Fruit fly (Drosophila melanogaster) whole organism, prepupa: ENCODE results near the gene CG31689.

Experiments
- Blimp-1 ChIP-seq: fragments of 200-800 bp; sonication (Bioruptor generic); optimal IDR thresholded peaks from 3 replicates; lab custom pipeline; 2017; ENCODE audit warnings: missing biosample characterization, missing genetic modification characterization, mild to moderate bottlenecking, moderate library complexity, missing genetic modification reagents
- CG10669 ChIP-seq: fragments of 200-800 bp; sonication (Bioruptor generic); optimal IDR thresholded peaks from 3 replicates; lab custom pipeline; 2018; ENCODE audit warnings: missing biosample characterization, mild to moderate bottlenecking, missing genetic modification characterization, moderate library complexity
- CG11294 ChIP-seq: fragments of 200-800 bp; sonication (Bioruptor generic); IDR thresholded peaks from 2 replicates; pipeline ENCODE4 v1.3.6; 2022; ENCODE audit warnings: missing biosample characterization, missing genetic modification characterization
- CG11902 ChIP-seq: fragments of 200-800 bp; sonication (Bioruptor generic); optimal IDR thresholded peaks from 3 replicates; lab custom pipeline; 2016; ENCODE audit warnings: missing biosample characterization, missing genetic modification characterization
- CG16779 ChIP-seq: fragments of 200-800 bp; sonication (Bioruptor generic); optimal IDR thresholded peaks from 3 replicates; lab custom pipeline; 2017; ENCODE audit warnings: missing biosample characterization, mild to moderate bottlenecking, missing genetic modification characterization
- CG3032 ChIP-seq: fragments of 200-800 bp; optimal IDR thresholded peaks from 2 replicates; lab custom pipeline; 2019; ENCODE audit warnings: missing biosample characterization, mild to moderate bottlenecking, missing genetic modification characterization, moderate library complexity
- CG31627 ChIP-seq: fragments of 200-800 bp; sonication (Bioruptor generic); optimal IDR thresholded peaks from 3 replicates; lab custom pipeline; 2016; ENCODE audit warnings: missing biosample characterization, missing genetic modification characterization
- CG32006 ChIP-seq: fragments of 200-800 bp; sonication (Bioruptor generic); optimal IDR thresholded peaks from 3 replicates; lab custom pipeline; 2017; ENCODE audit warnings: missing biosample characterization, mild to moderate bottlenecking, missing genetic modification characterization
- CG3919 ChIP-seq: fragments of 200-800 bp; sonication (Bioruptor generic); optimal IDR thresholded peaks from 3 replicates; lab custom pipeline; 2016; ENCODE audit warnings: missing biosample characterization, missing genetic modification characterization
- CG6163 ChIP-seq: fragments of 200-800 bp; sonication (Bioruptor generic); IDR thresholded peaks from 3 replicates; pipeline ENCODE4 v1.3.6; 2022; ENCODE audit warnings: missing biosample characterization, missing genetic modification characterization
- CG6854 ChIP-seq: fragments of 200-800 bp; sonication (Bioruptor generic); optimal IDR thresholded peaks from 2 replicates; lab custom pipeline; 2017; ENCODE audit warnings: missing biosample characterization, mild to moderate bottlenecking, missing genetic modification characterization
- CG7368 ChIP-seq: fragments of 200-800 bp; sonication (Bioruptor generic); optimal IDR thresholded peaks from 3 replicates; lab custom pipeline; 2016; ENCODE audit warnings: missing biosample characterization, missing genetic modification characterization
- CG8119 ChIP-seq: fragments of 200-800 bp; sonication (Bioruptor generic); IDR thresholded peaks from 3 replicates; pipeline ENCODE4 v1.3.6; 2022; ENCODE audit warnings: missing biosample characterization, missing genetic modification characterization
- CG8319 ChIP-seq: fragments of 200-800 bp; sonication (Bioruptor generic); optimal IDR thresholded peaks from 3 replicates; lab custom pipeline; 2016; ENCODE audit warnings: missing biosample characterization, missing genetic modification characterization
- CG8632 ChIP-seq: fragments of 200-800 bp; sonication (Bioruptor generic); optimal IDR thresholded peaks from 3 replicates; lab custom pipeline; 2016; ENCODE audit warnings: missing biosample characterization, missing genetic modification characterization
- CG9139 ChIP-seq: fragments of 200-800 bp; sonication (Bioruptor generic); optimal IDR thresholded peaks from 3 replicates; lab custom pipeline; 2017; ENCODE audit warnings: missing biosample characterization, mild to moderate bottlenecking, missing genetic modification characterization
- Eip78C ChIP-seq: fragments of 200-800 bp; sonication (Bioruptor generic); peaks from one replicate; lab custom pipeline; 2016; ENCODE audit warnings: missing biosample characterization, missing genetic modification characterization
- Eip93F ChIP-seq: fragments of 200-800 bp; sonication (Bioruptor generic); optimal IDR thresholded peaks from 2 replicates; lab custom pipeline; 2016; ENCODE audit warnings: missing biosample characterization, mild to moderate bottlenecking, missing genetic modification characterization
- Hr39 ChIP-seq: fragments of 200-800 bp; sonication (Bioruptor generic); optimal IDR thresholded peaks from 2 replicates; lab custom pipeline; 2016; ENCODE audit warnings: missing biosample characterization, missing genetic modification characterization
- Hr4 ChIP-seq: fragments of 200-800 bp; sonication (Bioruptor generic); optimal IDR thresholded peaks from 3 replicates; lab custom pipeline; 2016; ENCODE audit warnings: missing biosample characterization, missing genetic modification characterization
- Met ChIP-seq: fragments of 200-800 bp; sonication (Bioruptor generic); optimal IDR thresholded peaks from 3 replicates; lab custom pipeline; 2016; ENCODE audit warnings: missing biosample characterization, missing genetic modification characterization
- OdsH ChIP-seq: fragments of 200-800 bp; sonication (Bioruptor generic); optimal IDR thresholded peaks from 3 replicates; lab custom pipeline; 2016; ENCODE audit warnings: missing biosample characterization, missing genetic modification characterization
- Smox ChIP-seq: fragments of 200-800 bp; sonication (Bioruptor generic); optimal IDR thresholded peaks from 3 replicates; lab custom pipeline; 2016; ENCODE audit warnings: missing biosample characterization, missing genetic modification characterization
- Sox102F ChIP-seq: fragments of 200-800 bp; sonication (Bioruptor generic); optimal IDR thresholded peaks from 2 replicates; lab custom pipeline; 2016; ENCODE audit warnings: missing biosample characterization, mild to moderate bottlenecking, missing genetic modification characterization
- Sox14 ChIP-seq: fragments of 200-800 bp; sonication (Bioruptor generic); optimal IDR thresholded peaks from 3 replicates; lab custom pipeline; 2016; ENCODE audit warnings: missing biosample characterization, missing genetic modification characterization
- Sox15 ChIP-seq: fragments of 200-800 bp; sonication (Bioruptor generic); optimal IDR thresholded peaks from 3 replicates; lab custom pipeline; 2016; ENCODE audit warnings: missing biosample characterization, missing genetic modification characterization
- dac ChIP-seq: fragments of 200-800 bp; sonication (Bioruptor generic); optimal IDR thresholded peaks from 2 replicates; lab custom pipeline; 2017; ENCODE audit warnings: missing biosample characterization, mild to moderate bottlenecking, missing genetic modification characterization
- dsx ChIP-seq: fragments of 200-800 bp; optimal IDR thresholded peaks from 3 replicates; lab custom pipeline; 2019; ENCODE audit warnings: missing biosample characterization, mild to moderate bottlenecking, missing genetic modification characterization, moderate library complexity; ENCODE audit not compliant: poor library complexity, severe bottlenecking
- eg ChIP-seq: fragments of 200-800 bp; sonication (Bioruptor generic); IDR thresholded peaks from 3 replicates; pipeline ENCODE4 v1.3.6; 2022; ENCODE audit warnings: missing biosample characterization, missing genetic modification characterization
- esn ChIP-seq: fragments of 200-800 bp; sonication (Bioruptor generic); optimal IDR thresholded peaks from 2 replicates; lab custom pipeline; 2016; ENCODE audit warnings: missing biosample characterization, mild to moderate bottlenecking, missing genetic modification characterization, moderate library complexity
- fd59A ChIP-seq: fragments of 200-800 bp; sonication (Bioruptor generic); optimal IDR thresholded peaks from 2 replicates; lab custom pipeline; 2017; ENCODE audit warnings: missing biosample characterization, mild to moderate bottlenecking, missing genetic modification characterization, missing genetic modification reagents
- fd85E ChIP-seq: fragments of 200-800 bp; sonication (Bioruptor generic); optimal IDR thresholded peaks from 3 replicates; lab custom pipeline; 2016; ENCODE audit warnings: missing biosample characterization, missing genetic modification characterization
- fkh ChIP-seq: fragments of 200-800 bp; sonication (Bioruptor generic); optimal IDR thresholded peaks from 3 replicates; lab custom pipeline; 2017; ENCODE audit warnings: missing biosample characterization, mild to moderate bottlenecking, missing genetic modification characterization, moderate library complexity
- net ChIP-seq: fragments of 200-800 bp; sonication (Bioruptor generic); optimal IDR thresholded peaks from 3 replicates; lab custom pipeline; 2016; ENCODE audit warnings: missing biosample characterization, missing genetic modification characterization
- pdm3 ChIP-seq: fragments of 200-800 bp; sonication (Bioruptor generic); optimal IDR thresholded peaks from 3 replicates; lab custom pipeline; 2016; ENCODE audit warnings: missing biosample characterization, missing genetic modification characterization
- salr ChIP-seq, 2 experiments: fragments of 200-800 bp; sonication (Bioruptor generic); optimal IDR thresholded peaks; 3 replicates each; lab custom pipeline; 2016 to 2018; ENCODE audit warnings: missing biosample characterization in 2 of 2, missing genetic modification characterization in 2 of 2, mild to moderate bottlenecking in 1 of 2
- spab ChIP-seq: fragments of 200-800 bp; sonication (Bioruptor generic); optimal IDR thresholded peaks from 2 replicates; lab custom pipeline; 2017; ENCODE audit warnings: missing biosample characterization, mild to moderate bottlenecking, missing genetic modification characterization, missing genetic modification reagents
- ss ChIP-seq, 2 experiments: fragments of 200-800 bp; sonication (Bioruptor generic); optimal IDR thresholded peaks; 2 replicates in 1 of 2; 3 replicates in 1 of 2; lab custom pipeline; 2017 to 2018; ENCODE audit warnings: mild to moderate bottlenecking in 2 of 2, missing biosample characterization in 2 of 2, missing genetic modification characterization in 2 of 2, moderate library complexity in 1 of 2
- vri ChIP-seq: fragments of 200-800 bp; sonication (Bioruptor generic); optimal IDR thresholded peaks from 3 replicates; lab custom pipeline; 2016; ENCODE audit warnings: missing biosample characterization, mild to moderate bottlenecking, missing genetic modification characterization

The CG31689 gene

dm6 chr2L:2724459-2724858 is 1.0 kb upstream of the CG31689 start:
- TF ChIP-seq dsx (GFP tag; lab: Kevin White, UChicago) (peak; percentile 13), dac (GFP tag; lab: Kevin White, UChicago) (no peak)
- TF ChIP-seq, all 60 proteins: peak for 1

- TF ChIP-seq esn (GFP tag; lab: Kevin White, UChicago) (no peak), CG8632 (GFP tag; lab: Kevin White, UChicago) (no peak), fkh (GFP tag; lab: Kevin White, UChicago) (no peak), CG16779 (tag; lab: Kevin White, UChicago) (no peak), Eip78C (peak; percentile 14)
Measured at dm6 chr2L:2727364-2727763, 1.9 kb downstream of the CG31689 start.

dm6 chr2L:2727812-2728211 is 2.3 kb downstream of the CG31689 start:
- TF ChIP-seq salr (GFP tag; optimal IDR thresholded peaks at IDR 0.05; lab: Kevin White, UChicago) (no peak), ss (GFP tag; optimal IDR thresholded peaks at IDR 0.05; lab: Kevin White, UChicago) (peak; percentile 46 to 71), CG11902 (no peak), spab (no peak), Blimp-1 (GFP tag; lab: Kevin White, UChicago) (no peak), net (GFP tag; lab: Kevin White, UChicago) (no peak), esn (GFP tag; lab: Kevin White, UChicago) (no peak), CG8319 (no peak), dac (GFP tag; lab: Kevin White, UChicago) (no peak), Smox (GFP tag; lab: Kevin White, UChicago) (no peak), CG10669 (GFP tag; lab: Kevin White, UChicago) (no peak), vri (GFP tag; lab: Kevin White, UChicago) (no peak), CG11294 (GFP tag; lab: Robert Waterston, UW) (no peak), Sox102F (no peak), fd59A (GFP tag; lab: Kevin White, UChicago) (no peak), CG7368 (no peak), Hr4 (GFP tag; lab: Kevin White, UChicago) (no peak), eg (GFP tag; lab: Robert Waterston, UW) (peak; percentile 46; the same call in 1 of the 3 replicates), CG3919 (no peak), pdm3 (no peak), Eip78C (peak; percentile 21), CG6163 (GFP tag; lab: Robert Waterston, UW) (peak; percentile 64; the same call in 2 of the 3 replicates), CG32006 (GFP tag; lab: Kevin White, UChicago) (no peak), CG9139 (peak; percentile 17), CG3032 (tag; lab: Kevin White, UChicago) (no peak), Eip93F (GFP tag; lab: Kevin White, UChicago) (no peak), CG8632 (GFP tag; lab: Kevin White, UChicago) (no peak), CG16779 (tag; lab: Kevin White, UChicago) (no peak), Met (no peak), OdsH (GFP tag; lab: Kevin White, UChicago) (no peak), Hr39 (GFP tag; lab: Kevin White, UChicago) (no peak), CG8119 (GFP tag; lab: Robert Waterston, UW) (peak; percentile 39; the same call in 1 of the 3 replicates), Sox15 (GFP tag; lab: Kevin White, UChicago) (no peak), CG31627 (GFP tag; lab: Kevin White, UChicago) (no peak), CG6854 (GFP tag; lab: Kevin White, UChicago) (no peak), fd85E (no peak), Sox14 (GFP tag; lab: Kevin White, UChicago) (no peak)
- TF ChIP-seq, all 60 proteins: peak for 6
